Worm (Caenorhabditis elegans) whole organism, late embryonic: ENCODE measurements around the gene gsnl-1.

Experiments
- C08G9.2 ChIP-seq: sonication (generic microtip); optimal IDR thresholded peaks from 2 replicates; lab custom pipeline; 2016; ENCODE audit warnings: mild to moderate bottlenecking, missing genetic modification characterization, moderate library complexity, missing compliant biosample characterization
- F13H6.1 ChIP-seq: sonication (generic microtip); optimal IDR thresholded peaks from 2 replicates; lab custom pipeline; 2016; ENCODE audit warnings: missing genetic modification characterization, missing compliant biosample characterization
- K09A11.1 ChIP-seq: sonication (generic microtip); optimal IDR thresholded peaks from 2 replicates; lab custom pipeline; 2017; ENCODE audit warnings: antibody characterized with exemption, mild to moderate bottlenecking, missing genetic modification characterization, missing compliant biosample characterization; ENCODE audit not compliant: insufficient read depth
- T23F11.4 ChIP-seq: fragments of 200-800 bp; sonication (Bioruptor generic); optimal IDR thresholded peaks from 2 replicates; lab custom pipeline; 2018; ENCODE audit warnings: mild to moderate bottlenecking, missing genetic modification characterization, missing compliant biosample characterization
- Y22D7AL.16 ChIP-seq: sonication (generic microtip); optimal IDR thresholded peaks from 2 replicates; lab custom pipeline; 2016; ENCODE audit warnings: missing genetic modification characterization, missing compliant biosample characterization
- ahr-1 ChIP-seq: sonication (generic microtip); optimal IDR thresholded peaks from 2 replicates; lab custom pipeline; 2016; ENCODE audit warnings: missing genetic modification characterization, missing compliant biosample characterization
- ama-1 ChIP-seq: fragments of 150-350 bp; optimal IDR thresholded peaks from 2 replicates; lab custom pipeline; 2014
- ceh-19 ChIP-seq: fragments of 200-800 bp; sonication (Bioruptor generic); optimal IDR thresholded peaks from 2 replicates; lab custom pipeline; 2018; ENCODE audit warnings: mild to moderate bottlenecking, missing genetic modification characterization, missing compliant biosample characterization
- ceh-2 ChIP-seq: sonication (generic microtip); optimal IDR thresholded peaks from 2 replicates; lab custom pipeline; 2016; ENCODE audit warnings: missing genotype, missing genetic modification characterization, missing compliant biosample characterization
- ceh-30 ChIP-seq: fragments of 150-350 bp; optimal IDR thresholded peaks from 2 replicates; lab custom pipeline; 2014; ENCODE audit warnings: missing biosample characterization, missing genetic modification characterization
- ceh-31 ChIP-seq: sonication (generic microtip); optimal IDR thresholded peaks from 2 replicates; lab custom pipeline; 2016; ENCODE audit warnings: missing genetic modification characterization, missing compliant biosample characterization
- ceh-48 ChIP-seq: sonication (generic microtip); optimal IDR thresholded peaks from 2 replicates; lab custom pipeline; 2016; ENCODE audit warnings: missing genetic modification characterization, inconsistent platforms, missing compliant biosample characterization
- ceh-6 ChIP-seq: fragments of 200-800 bp; sonication (Bioruptor generic); optimal IDR thresholded peaks from 2 replicates; lab custom pipeline; 2018; ENCODE audit warnings: mild to moderate bottlenecking, missing genetic modification characterization, missing compliant biosample characterization
- ceh-9 ChIP-seq: sonication (generic microtip); optimal IDR thresholded peaks from 2 replicates; lab custom pipeline; 2016; ENCODE audit warnings: mild to moderate bottlenecking, missing genetic modification characterization, inconsistent platforms, missing compliant biosample characterization
- che-1 ChIP-seq: sonication (generic microtip); optimal IDR thresholded peaks from 2 replicates; lab custom pipeline; 2016; ENCODE audit warnings: mild to moderate bottlenecking, missing genetic modification characterization, missing compliant biosample characterization
- dmd-4 ChIP-seq: sonication (generic microtip); optimal IDR thresholded peaks from 2 replicates; lab custom pipeline; 2016; ENCODE audit warnings: borderline replicate concordance, missing genetic modification characterization, missing compliant biosample characterization
- dve-1 ChIP-seq: sonication (generic microtip); optimal IDR thresholded peaks from 2 replicates; lab custom pipeline; 2017; ENCODE audit warnings: antibody characterized with exemption, mild to moderate bottlenecking, missing genetic modification characterization, missing compliant biosample characterization
- elt-2 ChIP-seq: sonication (generic microtip); optimal IDR thresholded peaks from 2 replicates; lab custom pipeline; 2016; ENCODE audit warnings: missing genetic modification reagents, missing genetic modification characterization, missing compliant biosample characterization
- elt-4 ChIP-seq: sonication (generic microtip); optimal IDR thresholded peaks from 2 replicates; lab custom pipeline; 2016; ENCODE audit warnings: missing genetic modification characterization, missing compliant biosample characterization
- ets-4 ChIP-seq: sonication (generic microtip); optimal IDR thresholded peaks from 2 replicates; lab custom pipeline; 2016; ENCODE audit warnings: missing genetic modification characterization, missing compliant biosample characterization
- eyg-1 ChIP-seq: sonication (generic microtip); optimal IDR thresholded peaks from 2 replicates; lab custom pipeline; 2016; ENCODE audit warnings: missing genotype, missing genetic modification characterization, missing compliant biosample characterization
- fax-1 ChIP-seq: sonication (generic microtip); optimal IDR thresholded peaks from 2 replicates; lab custom pipeline; 2016; ENCODE audit warnings: missing genotype, missing genetic modification characterization, missing compliant biosample characterization
- fkh-10 ChIP-seq: fragments of 150-350 bp; optimal IDR thresholded peaks from 2 replicates; lab custom pipeline; 2014; ENCODE audit warnings: missing biosample characterization, missing genetic modification reagents, missing genetic modification characterization
- gmeb-2 ChIP-seq: sonication (generic microtip); optimal IDR thresholded peaks from 2 replicates; lab custom pipeline; 2016; ENCODE audit warnings: missing genetic modification characterization, inconsistent platforms, missing compliant biosample characterization
- hlh-13 ChIP-seq: fragments of 200-800 bp; sonication (Bioruptor generic); optimal IDR thresholded peaks from 2 replicates; lab custom pipeline; 2018; ENCODE audit warnings: mild to moderate bottlenecking, missing genetic modification characterization, missing compliant biosample characterization
- hlh-15 ChIP-seq: sonication (generic microtip); optimal IDR thresholded peaks from 2 replicates; lab custom pipeline; 2016; ENCODE audit warnings: missing genetic modification characterization, missing compliant biosample characterization
- hlh-30 ChIP-seq: sonication (generic microtip); optimal IDR thresholded peaks from 2 replicates; lab custom pipeline; 2017; ENCODE audit warnings: antibody characterized with exemption, missing genetic modification characterization, missing compliant biosample characterization; ENCODE audit not compliant: insufficient read depth
- hlh-6 ChIP-seq: sonication (generic microtip); optimal IDR thresholded peaks from 2 replicates; lab custom pipeline; 2016; ENCODE audit warnings: missing genotype, missing genetic modification characterization, missing compliant biosample characterization
- hlh-8 ChIP-seq: sonication (generic microtip); optimal IDR thresholded peaks from 2 replicates; lab custom pipeline; 2016; ENCODE audit warnings: missing genotype, missing genetic modification characterization, missing compliant biosample characterization
- lim-6 ChIP-seq: sonication (generic microtip); optimal IDR thresholded peaks from 2 replicates; lab custom pipeline; 2016; ENCODE audit warnings: missing genetic modification characterization, missing compliant biosample characterization
- lin-11 ChIP-seq: fragments of 200-800 bp; sonication (Bioruptor generic); optimal IDR thresholded peaks from 2 replicates; lab custom pipeline; 2018; ENCODE audit warnings: mild to moderate bottlenecking, missing genetic modification characterization, missing compliant biosample characterization
- madf-2 ChIP-seq: sonication (generic microtip); optimal IDR thresholded peaks from 2 replicates; lab custom pipeline; 2017; ENCODE audit warnings: missing genetic modification characterization, missing compliant biosample characterization
- mec-3 ChIP-seq: sonication (generic microtip); optimal IDR thresholded peaks from 2 replicates; lab custom pipeline; 2016; ENCODE audit warnings: borderline replicate concordance, missing genetic modification characterization, missing compliant biosample characterization
- nfya-1 ChIP-seq: sonication (generic microtip); optimal IDR thresholded peaks from 2 replicates; lab custom pipeline; 2017; ENCODE audit warnings: missing genetic modification characterization, mild to moderate bottlenecking, missing compliant biosample characterization, antibody characterized with exemption, moderate library complexity
- nhr-11 ChIP-seq: fragments of 150-350 bp; optimal IDR thresholded peaks from 2 replicates; lab custom pipeline; 2014; ENCODE audit warnings: missing biosample characterization, missing genetic modification characterization
- nhr-232 ChIP-seq: sonication (generic microtip); optimal IDR thresholded peaks from 2 replicates; lab custom pipeline; 2016; ENCODE audit warnings: missing genetic modification characterization, missing compliant biosample characterization
- npax-4 ChIP-seq: sonication (generic microtip); optimal IDR thresholded peaks from 2 replicates; lab custom pipeline; 2016; ENCODE audit warnings: missing genetic modification characterization, missing compliant biosample characterization
- odd-2 ChIP-seq: sonication (generic microtip); optimal IDR thresholded peaks from 2 replicates; lab custom pipeline; 2017; ENCODE audit warnings: antibody characterized with exemption, mild to moderate bottlenecking, missing genetic modification characterization, missing compliant biosample characterization
- pag-3 ChIP-seq: sonication (generic microtip); optimal IDR thresholded peaks from 2 replicates; lab custom pipeline; 2016; ENCODE audit warnings: missing compliant biosample characterization, missing genetic modification characterization, borderline replicate concordance
- pax-1 ChIP-seq: fragments of 150-350 bp; optimal IDR thresholded peaks from 2 replicates; lab custom pipeline; 2014; ENCODE audit warnings: missing biosample characterization, missing genetic modification characterization
- pha-2 ChIP-seq: sonication (generic microtip); optimal IDR thresholded peaks from 2 replicates; lab custom pipeline; 2017; ENCODE audit warnings: mild to moderate bottlenecking, missing genetic modification characterization, missing compliant biosample characterization
- pha-4 ChIP-seq: fragments of 150-350 bp; optimal IDR thresholded peaks from 2 replicates; lab custom pipeline; 2018; ENCODE audit warnings: missing biosample characterization, missing genetic modification reagents, missing genetic modification characterization
- pros-1 ChIP-seq: fragments of 150-350 bp; optimal IDR thresholded peaks from 2 replicates; lab custom pipeline; 2014; ENCODE audit warnings: missing biosample characterization, missing genetic modification reagents, missing genetic modification characterization
- ref-2 ChIP-seq: sonication (generic microtip); optimal IDR thresholded peaks from 2 replicates; lab custom pipeline; 2016; ENCODE audit warnings: missing genetic modification characterization, missing compliant biosample characterization
- rnt-1 ChIP-seq: sonication (generic microtip); optimal IDR thresholded peaks from 2 replicates; lab custom pipeline; 2016; ENCODE audit warnings: missing genetic modification characterization, missing compliant biosample characterization
- sdc-2 ChIP-seq: sonication (generic microtip); optimal IDR thresholded peaks from 2 replicates; lab custom pipeline; 2016; ENCODE audit warnings: missing genotype, missing genetic modification characterization, missing compliant biosample characterization
- sox-2 ChIP-seq: fragments of 200-800 bp; sonication (Bioruptor generic); IDR thresholded peaks from 2 replicates; pipeline ENCODE4 v1.3.6; 2022; ENCODE audit warnings: missing genetic modification reagents, missing genetic modification characterization, missing compliant biosample characterization
- tbx-2 ChIP-seq: sonication (generic microtip); optimal IDR thresholded peaks from 2 replicates; lab custom pipeline; 2016; ENCODE audit warnings: missing genetic modification characterization, missing compliant biosample characterization
- tbx-7 ChIP-seq: sonication (generic microtip); optimal IDR thresholded peaks from 2 replicates; lab custom pipeline; 2016; ENCODE audit warnings: missing genotype, missing genetic modification characterization, missing compliant biosample characterization
- ttx-3 ChIP-seq: sonication (generic microtip); optimal IDR thresholded peaks from 2 replicates; lab custom pipeline; 2016; ENCODE audit warnings: missing genetic modification reagents, missing genetic modification characterization, missing compliant biosample characterization
- unc-3 ChIP-seq, 2 experiments: fragments of 200-800 bp in 1 of 2; sonication (Bioruptor generic) in 1 of 2; sonication (generic microtip) in 1 of 2; conservative IDR thresholded peaks in 1 of 2; optimal IDR thresholded peaks in 1 of 2; 2 replicates each; pipeline versions ENCODE4 v1.3.6 to Lab custom; 2016 to 2022; ENCODE audit warnings: missing compliant biosample characterization in 2 of 2, missing genetic modification characterization in 2 of 2, missing genetic modification reagents in 1 of 2
- unc-55 ChIP-seq: sonication (generic microtip); optimal IDR thresholded peaks from 2 replicates; lab custom pipeline; 2017; ENCODE audit warnings: missing biosample characterization, missing genetic modification reagents, missing genetic modification characterization
- ztf-16 ChIP-seq: sonication (generic microtip); optimal IDR thresholded peaks from 2 replicates; lab custom pipeline; 2017; ENCODE audit warnings: missing genetic modification characterization, missing compliant biosample characterization

gsnl-1 gene

ce11 chrV:9546860-9547269 lies 50.0 kb downstream of the gsnl-1 start, which contains the start of gene his-37:
his-37 (plus strand) TSS chrV:9547105.
- peak; percentile 85 for TF ChIP-seq ref-2 (tag; lab: Kevin White, UChicago)
- peak; percentile 11 for TF ChIP-seq dmd-4 (tag; lab: Kevin White, UChicago)
- no peak for TF ChIP-seq pha-4
- TF ChIP-seq madf-2 = peak; percentile 74
- no peak for TF ChIP-seq mec-3 (tag; lab: Kevin White, UChicago)
- TF ChIP-seq nhr-232 = no peak
- peak; percentile 44 for TF ChIP-seq C08G9.2 (tag; lab: Kevin White, UChicago)
- TF ChIP-seq npax-4 (tag; lab: Kevin White, UChicago) = no peak
- no peak for TF ChIP-seq sdc-2 (tag; lab: Kevin White, UChicago)
- TF ChIP-seq fkh-10 (GFP tag; lab: Kevin White, UChicago) = peak; percentile 50
- peak; percentile 38 for TF ChIP-seq T23F11.4 (GFP tag; lab: Kevin White, UChicago)
- TF ChIP-seq che-1 (tag; lab: Kevin White, UChicago) = no peak
- no peak for TF ChIP-seq lim-6 (tag; lab: Kevin White, UChicago)
- no peak for TF ChIP-seq fax-1 (tag; lab: Kevin White, UChicago)
- TF ChIP-seq hlh-13 (GFP tag; lab: Kevin White, UChicago) = no peak
- no peak for TF ChIP-seq hlh-15 (tag; lab: Kevin White, UChicago)
- peak; percentile 52 for TF ChIP-seq ceh-2
- peak; percentile 45 for TF ChIP-seq ceh-30 (tag; lab: Kevin White, UChicago)
- TF ChIP-seq odd-2 (tag; lab: Kevin White, UChicago) = no peak
- TF ChIP-seq unc-3 (GFP tag; conservative IDR thresholded peaks at IDR 0.05; lab: Robert Waterston, UW) = no peak
- peak; percentile 65 for TF ChIP-seq unc-3 (tag; optimal IDR thresholded peaks at IDR 0.05; lab: Kevin White, UChicago)
- peak; percentile 83 for TF ChIP-seq elt-2 (tag; lab: Kevin White, UChicago)
- peak; percentile 95 for TF ChIP-seq dve-1 (tag; lab: Kevin White, UChicago)
- no peak for TF ChIP-seq ahr-1 (tag; lab: Kevin White, UChicago)
- no peak for TF ChIP-seq lin-11
- peak; percentile 64 for TF ChIP-seq hlh-30 (tag; lab: Kevin White, UChicago)
- TF ChIP-seq Y22D7AL.16 (tag; lab: Kevin White, UChicago) = no peak
- TF ChIP-seq gmeb-2 (tag; lab: Kevin White, UChicago) = peak; percentile 16
- TF ChIP-seq sox-2 = no peak
- TF ChIP-seq F13H6.1 (tag; lab: Kevin White, UChicago) = no peak
- no peak for TF ChIP-seq elt-4 (tag; lab: Kevin White, UChicago)
- no peak for TF ChIP-seq ceh-19 (GFP tag; lab: Kevin White, UChicago)
- peak; percentile 38 for TF ChIP-seq ttx-3 (tag; lab: Kevin White, UChicago)
- TF ChIP-seq tbx-2 (tag; lab: Kevin White, UChicago) = peak; percentile 92
- TF ChIP-seq unc-55 (GFP tag; lab: Kevin White, UChicago) = peak; percentile 92
- peak; percentile 79 for TF ChIP-seq pax-1
- peak; percentile 93 for TF ChIP-seq rnt-1
- peak; percentile 41 for TF ChIP-seq hlh-8 (tag; lab: Kevin White, UChicago)
- no peak for TF ChIP-seq K09A11.1
- TF ChIP-seq tbx-7 = peak; percentile 25
- peak; percentile 43 for TF ChIP-seq ceh-48 (tag; lab: Kevin White, UChicago)
- TF ChIP-seq pros-1 (tag; lab: Kevin White, UChicago) = peak; percentile 66
- TF ChIP-seq ceh-9 = no peak
- TF ChIP-seq ceh-31 (tag; lab: Kevin White, UChicago) = peak; percentile 96
- TF ChIP-seq ets-4 (tag; lab: Kevin White, UChicago) = peak; percentile 86
- no peak for TF ChIP-seq ceh-6
- no peak for TF ChIP-seq pag-3
- TF ChIP-seq pha-2 (tag; lab: Kevin White, UChicago) = peak; percentile 12
- TF ChIP-seq ama-1 (lab: Kevin White, UChicago) = no peak
- peak; percentile 72 for TF ChIP-seq ztf-16 (tag; lab: Kevin White, UChicago)
- TF ChIP-seq nhr-11 (tag; lab: Kevin White, UChicago) = peak; percentile 85
- TF ChIP-seq eyg-1 (tag; lab: Kevin White, UChicago) = no peak
- no peak for TF ChIP-seq hlh-6
- peak; percentile 93 for TF ChIP-seq nfya-1 (tag; lab: Kevin White, UChicago)
